Worm (Caenorhabditis elegans): ENCODE results near the gene ule-2.

DNA sequence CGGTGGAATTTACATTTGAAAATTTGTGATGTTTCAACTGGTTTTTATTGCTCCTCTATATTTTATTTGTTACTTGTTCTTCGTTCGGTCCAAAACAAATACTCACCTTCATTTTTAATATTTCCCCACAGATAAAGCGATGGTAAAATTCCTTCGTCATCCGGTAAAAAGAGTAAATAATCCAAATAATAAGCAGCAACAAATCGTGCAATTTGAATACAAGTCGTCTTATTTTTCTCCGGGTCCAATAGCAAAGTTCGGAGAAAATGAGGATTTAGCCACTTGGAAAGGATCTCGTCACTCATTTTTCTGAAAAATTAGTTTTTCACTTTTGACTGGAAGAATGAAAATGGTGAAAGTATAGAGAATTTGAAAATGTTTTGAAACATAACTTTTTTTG, 18.1 kb downstream of the ule-2 start, which contains the start of gene talp-3:
- no peak for TF ChIP-seq K09A11.1 (tag; optimal IDR thresholded peaks at IDR 0.05; ENCODE audit: insufficient read depth)
- no peak for TF ChIP-seq nhr-11 (tag; optimal IDR thresholded peaks at IDR 0.05)
- TF ChIP-seq ahr-1 (tag; optimal IDR thresholded peaks at IDR 0.05): no peak
